Worm (Caenorhabditis elegans) whole organism, early embryonic: ENCODE results near the gene W07G4.5.

Source experiments
- B0310.2 ChIP-seq: sonication (generic microtip); optimal IDR thresholded peaks from 2 replicates; lab custom pipeline; 2016; ENCODE audit warnings: mild to moderate bottlenecking, missing genetic modification characterization, missing compliant biosample characterization
- F13C5.2 ChIP-seq: sonication (generic microtip); optimal IDR thresholded peaks from 2 replicates; lab custom pipeline; 2017; ENCODE audit warnings: mild to moderate bottlenecking, missing genetic modification characterization, inconsistent platforms, missing compliant biosample characterization
- aly-1 ChIP-seq: sonication (generic microtip); optimal IDR thresholded peaks from 2 replicates; lab custom pipeline; 2016; ENCODE audit warnings: missing genetic modification characterization, missing compliant biosample characterization
- ama-1 ChIP-seq: fragments of 150-350 bp; optimal IDR thresholded peaks from 2 replicates; lab custom pipeline; 2014
- ceh-13 ChIP-seq: fragments of 200-800 bp; sonication (Bioruptor generic); optimal IDR thresholded peaks from 2 replicates; lab custom pipeline; 2018; ENCODE audit warnings: mild to moderate bottlenecking, missing genetic modification characterization, missing compliant biosample characterization
- ceh-36 ChIP-seq: sonication (generic microtip); optimal IDR thresholded peaks from 2 replicates; lab custom pipeline; 2016; ENCODE audit warnings: missing genetic modification characterization, inconsistent platforms, missing compliant biosample characterization
- ets-7 ChIP-seq: sonication (generic microtip); optimal IDR thresholded peaks from 2 replicates; lab custom pipeline; 2016; ENCODE audit warnings: missing genotype, missing genetic modification characterization, missing compliant biosample characterization
- flt-1 ChIP-seq: fragments of 200-800 bp; sonication (Bioruptor generic); IDR thresholded peaks from 2 replicates; pipeline ENCODE4 v1.3.6; 2022; ENCODE audit warnings: missing genetic modification characterization, missing compliant biosample characterization
- hmbx-1 ChIP-seq: sonication (generic microtip); optimal IDR thresholded peaks from 2 replicates; lab custom pipeline; 2016; ENCODE audit warnings: mild to moderate bottlenecking, missing genetic modification characterization, missing compliant biosample characterization
- hmg-4 ChIP-seq: fragments of 200-800 bp; sonication (Bioruptor generic); optimal IDR thresholded peaks from 2 replicates; lab custom pipeline; 2018; ENCODE audit warnings: mild to moderate bottlenecking, missing genetic modification characterization, missing compliant biosample characterization
- hnd-1 ChIP-seq: sonication (generic microtip); optimal IDR thresholded peaks from 2 replicates; lab custom pipeline; 2016; ENCODE audit warnings: missing genetic modification characterization, missing compliant biosample characterization
- pes-1 ChIP-seq: fragments of 200-800 bp; sonication (Bioruptor generic); IDR thresholded peaks from 2 replicates; pipeline ENCODE4 v1.3.6; 2022; ENCODE audit warnings: missing genetic modification reagents, missing genetic modification characterization, missing compliant biosample characterization
- scrt-1 ChIP-seq: fragments of 200-800 bp; sonication (Bioruptor generic); IDR thresholded peaks from 2 replicates; pipeline ENCODE4 v1.3.6; 2022; ENCODE audit warnings: missing genetic modification characterization, missing compliant biosample characterization
- sea-1 ChIP-seq: fragments of 200-800 bp; sonication (Bioruptor generic); conservative IDR thresholded peaks from 2 replicates; pipeline ENCODE4 v1.3.6; 2022; ENCODE audit warnings: missing genetic modification characterization, missing compliant biosample characterization
- tbx-11 ChIP-seq: fragments of 200-800 bp; sonication (Bioruptor generic); IDR thresholded peaks from 2 replicates; pipeline ENCODE4 v1.3.6; 2022; ENCODE audit warnings: missing genetic modification characterization, missing compliant biosample characterization
- tbx-37 ChIP-seq: fragments of 200-800 bp; sonication (Bioruptor generic); conservative IDR thresholded peaks from 2 replicates; pipeline ENCODE4 v1.3.6; 2022; ENCODE audit warnings: missing genetic modification reagents, missing genetic modification characterization, missing compliant biosample characterization
- tra-4 ChIP-seq: sonication (generic microtip); optimal IDR thresholded peaks from 2 replicates; lab custom pipeline; 2017; ENCODE audit warnings: missing genetic modification characterization, missing compliant biosample characterization

W07G4.5 gene

DNA sequence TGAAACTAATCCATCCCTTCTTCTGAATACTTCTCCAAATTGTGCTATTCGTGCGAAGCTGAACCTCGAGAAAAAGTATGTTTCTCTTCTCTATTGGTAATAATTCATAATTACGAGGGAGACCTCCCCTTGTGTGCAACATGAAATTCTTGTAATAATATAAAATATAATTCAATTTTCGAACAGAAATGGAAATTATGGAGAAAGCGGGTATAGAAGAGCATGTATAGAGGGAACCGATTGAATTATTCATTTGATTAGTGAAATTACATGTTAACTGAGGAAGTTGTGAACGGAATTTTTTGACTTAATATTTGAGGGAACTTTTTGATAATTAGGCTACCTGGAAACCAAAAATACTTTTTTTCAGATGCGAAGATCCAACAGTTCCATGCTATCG, 18.9 kb upstream of the W07G4.5 start:
- TF ChIP-seq hmg-4: no peak
- TF ChIP-seq ama-1 (lab: Kevin White, UChicago): no peak
- TF ChIP-seq ceh-36: no peak
- no peak for TF ChIP-seq flt-1
- no peak for TF ChIP-seq tbx-37 (GFP tag; lab: Robert Waterston, UW)
- TF ChIP-seq tbx-11 (GFP tag; lab: Robert Waterston, UW): no peak
- TF ChIP-seq hmbx-1 (tag; lab: Kevin White, UChicago): no peak
- TF ChIP-seq F13C5.2 (tag; lab: Kevin White, UChicago): no peak
- TF ChIP-seq sea-1 (GFP tag; lab: Robert Waterston, UW): no peak

DNA sequence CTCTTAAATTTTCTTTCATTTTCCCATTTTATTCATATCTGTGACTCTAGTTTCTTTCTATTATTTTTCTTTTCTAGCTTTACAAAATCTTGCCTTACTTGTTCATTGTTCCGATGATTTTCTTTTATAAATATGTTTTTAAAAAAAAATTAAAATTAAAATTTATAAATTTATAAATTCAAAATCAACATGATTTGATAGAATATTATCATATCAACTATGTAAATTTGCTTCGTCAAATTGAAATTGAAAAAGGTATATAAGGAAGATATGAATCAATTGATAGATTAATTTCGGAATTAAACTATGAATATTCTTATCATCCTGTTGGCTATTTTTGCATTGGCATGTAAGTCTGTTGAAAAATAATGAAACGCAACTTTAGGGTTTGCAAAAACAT, 14.6 kb upstream of the W07G4.5 start, which contains the start of gene W07G4.1:
W07G4.1 (plus strand) TSS at position 301 of the 400 bp plus-strand sequence.
- no peak for TF ChIP-seq sea-1 (GFP tag; lab: Robert Waterston, UW)
- no peak for TF ChIP-seq ceh-36
- TF ChIP-seq pes-1 (GFP tag; lab: Robert Waterston, UW): no peak
- no peak for TF ChIP-seq hmg-4
- no peak for TF ChIP-seq ama-1 (lab: Kevin White, UChicago)
- TF ChIP-seq hmbx-1 (tag; lab: Kevin White, UChicago): no peak
- TF ChIP-seq tra-4 (tag; lab: Kevin White, UChicago): no peak
- no peak for TF ChIP-seq scrt-1

ce11 chrV:13034604-13035003, 13.2 kb upstream of the W07G4.5 start, which contains the start of gene W07G4.7:
Gene W07G4.7, minus strand, starts transcription at chrV:13034704.
- TF ChIP-seq B0310.2 (tag; lab: Kevin White, UChicago) (no peak), aly-1 (tag; lab: Kevin White, UChicago) (no peak)

ce11 chrV:13036466-13036865, 11.3 kb upstream of the W07G4.5 start, which contains the start of gene W07G4.2:
Gene W07G4.2, minus strand, starts transcription at chrV:13036566.
- TF ChIP-seq B0310.2 (tag; lab: Kevin White, UChicago) (no peak), hmbx-1 (tag; lab: Kevin White, UChicago) (no peak), sea-1 (GFP tag; lab: Robert Waterston, UW) (no peak), hnd-1 (tag; lab: Kevin White, UChicago) (no peak), ceh-13 (GFP tag; lab: Kevin White, UChicago) (no peak), tra-4 (tag; lab: Kevin White, UChicago) (no peak), ets-7 (no peak), aly-1 (tag; lab: Kevin White, UChicago) (no peak), hmg-4 (no peak), tbx-11 (GFP tag; lab: Robert Waterston, UW) (no peak), flt-1 (no peak), ceh-36 (no peak), F13C5.2 (tag; lab: Kevin White, UChicago) (no peak), scrt-1 (no peak), ama-1 (lab: Kevin White, UChicago) (no peak), pes-1 (GFP tag; lab: Robert Waterston, UW) (no peak), tbx-37 (GFP tag; lab: Robert Waterston, UW) (no peak)

ce11 chrV:13041666-13042065, 6.1 kb upstream of the W07G4.5 start, which contains the start of gene scyl-1:
Gene scyl-1, minus strand, starts transcription at chrV:13041721.
- TF ChIP-seq F13C5.2 (tag; lab: Kevin White, UChicago): peak; percentile 11
- TF ChIP-seq tra-4 (tag; lab: Kevin White, UChicago): no peak
- 0 out of 2 replicates have a peak, but pooled peaks have one; percentile 16 for TF ChIP-seq tbx-37 (GFP tag; lab: Robert Waterston, UW)
- TF ChIP-seq flt-1: peak; percentile 31; the same call in 1 of the 2 replicates
- TF ChIP-seq ama-1 (lab: Kevin White, UChicago): no peak

- TF ChIP-seq ceh-36: no peak
- no peak for TF ChIP-seq scrt-1
- no peak for TF ChIP-seq B0310.2 (tag; lab: Kevin White, UChicago)
- TF ChIP-seq aly-1 (tag; lab: Kevin White, UChicago): no peak
- no peak for TF ChIP-seq pes-1 (GFP tag; lab: Robert Waterston, UW)
- TF ChIP-seq flt-1: no peak
- TF ChIP-seq sea-1 (GFP tag; lab: Robert Waterston, UW): no peak
- TF ChIP-seq hnd-1 (tag; lab: Kevin White, UChicago): no peak
- TF ChIP-seq ets-7: no peak
- no peak for TF ChIP-seq F13C5.2 (tag; lab: Kevin White, UChicago)
- TF ChIP-seq tbx-37 (GFP tag; lab: Robert Waterston, UW): no peak
- TF ChIP-seq ama-1 (lab: Kevin White, UChicago): no peak
- TF ChIP-seq tbx-11 (GFP tag; lab: Robert Waterston, UW): no peak
- TF ChIP-seq hmg-4: no peak
- TF ChIP-seq tra-4 (tag; lab: Kevin White, UChicago): no peak
Measured at ce11 chrV:13043195-13043762, 4.5 kb upstream of the W07G4.5 start, which contains the start of gene lap-2. Gene lap-2, plus strand, starts transcription at chrV:13043712.

DNA sequence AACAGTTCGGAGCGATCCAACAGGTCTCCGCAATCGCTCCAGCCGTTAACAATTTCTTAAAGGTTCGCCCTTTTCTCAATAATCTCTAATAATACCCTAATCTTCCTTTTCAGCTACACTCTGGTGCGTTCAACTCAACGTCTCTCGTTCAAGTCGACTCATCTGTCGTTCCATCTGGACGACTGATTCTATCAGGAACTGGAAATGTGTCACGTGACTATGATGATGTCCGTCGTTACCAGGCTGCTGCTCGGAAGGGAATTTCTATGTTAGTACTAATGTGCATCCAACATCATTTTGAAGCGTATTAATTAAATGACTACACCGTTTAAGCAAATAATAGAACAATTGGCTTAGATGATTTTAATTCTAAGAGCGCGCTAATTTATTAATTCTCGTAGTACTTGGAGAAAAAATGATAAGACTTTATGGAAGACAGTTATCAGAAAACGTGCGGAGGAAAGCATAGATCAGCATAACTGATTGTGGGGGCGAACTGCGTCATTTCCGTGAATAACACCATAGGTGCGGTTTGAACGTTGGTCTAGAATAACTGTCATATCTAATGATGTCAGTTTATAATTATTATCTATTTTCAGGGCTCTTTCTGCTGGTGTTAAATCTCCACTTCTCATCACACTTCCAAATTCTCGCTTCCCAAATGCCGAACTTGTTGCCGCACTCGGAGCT, 3.8 kb upstream of the W07G4.5 start:
- TF ChIP-seq B0310.2 (tag; lab: Kevin White, UChicago): no peak
- no peak for TF ChIP-seq hmg-4
- TF ChIP-seq ets-7: no peak
- no peak for TF ChIP-seq sea-1 (GFP tag; lab: Robert Waterston, UW)
- no peak for TF ChIP-seq flt-1
- TF ChIP-seq tbx-11 (GFP tag; lab: Robert Waterston, UW): no peak
- no peak for TF ChIP-seq aly-1 (tag; lab: Kevin White, UChicago)
- TF ChIP-seq hmbx-1 (tag; lab: Kevin White, UChicago): no peak
- TF ChIP-seq F13C5.2 (tag; lab: Kevin White, UChicago): no peak
- no peak for TF ChIP-seq ceh-36
- no peak for TF ChIP-seq ceh-13 (GFP tag; lab: Kevin White, UChicago)
- no peak for TF ChIP-seq scrt-1
- no peak for TF ChIP-seq ama-1 (lab: Kevin White, UChicago)
- TF ChIP-seq tbx-37 (GFP tag; lab: Robert Waterston, UW): no peak
- TF ChIP-seq hnd-1 (tag; lab: Kevin White, UChicago): no peak
